Fruit fly (Drosophila melanogaster): ENCODE results near the gene Sik2.

- TF ChIP-seq pan (optimal IDR thresholded peaks at IDR 0.05) (no peak), CG8478 (optimal IDR thresholded peaks at IDR 0.05) (no peak)
Observed at dm6 chrX:2068292-2068691, 6.6 kb upstream of the Sik2 start, which contains the start of gene CG4194.
